Worm (Caenorhabditis elegans) whole organism, L2 larva: ENCODE results near the gene M176.16.

Experiments used
- lin-13 ChIP-seq: fragments of 150-350 bp; optimal IDR thresholded peaks from 2 replicates; lab custom pipeline; 2014; ENCODE audit warnings: missing biosample characterization, missing genetic modification reagents, missing genetic modification characterization
- nhr-12 ChIP-seq: fragments of 150-350 bp; optimal IDR thresholded peaks from 2 replicates; lab custom pipeline; 2014; ENCODE audit warnings: missing biosample characterization, missing genetic modification characterization
- nhr-23 ChIP-seq: fragments of 150-350 bp; optimal IDR thresholded peaks from 2 replicates; lab custom pipeline; 2014; ENCODE audit warnings: missing biosample characterization, missing genetic modification reagents, missing genetic modification characterization
- skn-1 ChIP-seq: sonication (generic microtip); optimal IDR thresholded peaks from 2 replicates; lab custom pipeline; 2017; ENCODE audit warnings: missing biosample characterization, missing genetic modification characterization
- ztf-11 ChIP-seq: sonication (generic microtip); optimal IDR thresholded peaks from 2 replicates; lab custom pipeline; 2017; ENCODE audit warnings: missing biosample characterization, missing genetic modification characterization

ce11 chrII:9369394-9369793 is 48.9 kb upstream of the M176.16 start:
- TF ChIP-seq lin-13 (GFP tag; lab: Kevin White, UChicago) (no peak), nhr-23 (tag; lab: Kevin White, UChicago) (no peak), ztf-11 (tag; lab: Kevin White, UChicago) (no peak), skn-1 (no peak), nhr-12 (tag; lab: Kevin White, UChicago) (no peak)
